Fruit fly (Drosophila melanogaster): Measurements from ENCODE around the gene Akap200.

Akap200 gene

dm6 chr2L:8471667-8472066, 56.2 kb downstream of the Akap200 start (continued):
- TF ChIP-seq lov (optimal IDR thresholded peaks at IDR 0.05): no peak
- no peak for TF ChIP-seq lov (GFP tag; IDR thresholded peaks at IDR 0.05)
- TF ChIP-seq fu2 (GFP tag; optimal IDR thresholded peaks at IDR 0.05): no peak
- TF ChIP-seq Camta (GFP tag; optimal IDR thresholded peaks at IDR 0.05): no peak
- no peak for TF ChIP-seq Stat92E (GFP tag; optimal IDR thresholded peaks at IDR 0.05)
- no peak for TF ChIP-seq sna (GFP tag; IDR thresholded peaks at IDR 0.05; ENCODE audit: partially characterized antibody)
- TF ChIP-seq CG10979 (tag; optimal IDR thresholded peaks at IDR 0.05): peak; percentile 76
- TF ChIP-seq Gsc (GFP tag; IDR thresholded peaks at IDR 0.05): no peak
- no peak for TF ChIP-seq CG6765 (GFP tag; optimal IDR thresholded peaks at IDR 0.05)
- TF ChIP-seq nom (GFP tag; optimal IDR thresholded peaks at IDR 0.05): peak; percentile 14
- no peak for TF ChIP-seq CG33213 (GFP tag; optimal IDR thresholded peaks at IDR 0.05)
- no peak for TF ChIP-seq bowl (GFP tag; IDR thresholded peaks at IDR 0.05)
- no peak for TF ChIP-seq ro (GFP tag; IDR thresholded peaks at IDR 0.05)
- 0 out of 3 replicates have a peak, but pooled peaks have one; percentile 16 for TF ChIP-seq CG11695 (GFP tag; IDR thresholded peaks at IDR 0.05)
- no peak for TF ChIP-seq Dbx (GFP tag; IDR thresholded peaks at IDR 0.05)
- no peak for TF ChIP-seq stc (GFP tag; IDR thresholded peaks at IDR 0.05)
- no peak for TF ChIP-seq wek (GFP tag; optimal IDR thresholded peaks at IDR 0.05)
- TF ChIP-seq pb (GFP tag; optimal IDR thresholded peaks at IDR 0.05): no peak
- TF ChIP-seq CG14860 (GFP tag; IDR thresholded peaks at IDR 0.05; ENCODE audit: partially characterized antibody): no peak
- no peak for TF ChIP-seq pfk (GFP tag; optimal IDR thresholded peaks at IDR 0.05)
- no peak for TF ChIP-seq C15 (GFP tag; IDR thresholded peaks at IDR 0.05)
- no peak for TF ChIP-seq Aef1 (GFP tag; IDR thresholded peaks at IDR 0.05)
- TF ChIP-seq Jarid2 (GFP tag; optimal IDR thresholded peaks at IDR 0.05): no peak
- TF ChIP-seq gsb (GFP tag; IDR thresholded peaks at IDR 0.05): no peak
- TF ChIP-seq CG8281 (tag; optimal IDR thresholded peaks at IDR 0.05): no peak
- TF ChIP-seq bbx (GFP tag; IDR thresholded peaks at IDR 0.05; ENCODE audit: partially characterized antibody): no peak
- TF ChIP-seq tup (GFP tag; optimal IDR thresholded peaks at IDR 0.05): no peak
- no peak for TF ChIP-seq CG43689 (GFP tag; IDR thresholded peaks at IDR 0.05)
- TF ChIP-seq CG4854 (GFP tag; optimal IDR thresholded peaks at IDR 0.05): no peak
- TF ChIP-seq CoRest (tag; optimal IDR thresholded peaks at IDR 0.05): peak; percentile 32
- TF ChIP-seq Rx (GFP tag; IDR thresholded peaks at IDR 0.05): no peak
- TF ChIP-seq CG9797 (GFP tag; optimal IDR thresholded peaks at IDR 0.05): no peak
- TF ChIP-seq CG4282 (GFP tag; optimal IDR thresholded peaks at IDR 0.05): no peak
- TF ChIP-seq Nf-YC (tag; optimal IDR thresholded peaks at IDR 0.05): no peak
- no peak for TF ChIP-seq oc (tag; optimal IDR thresholded peaks at IDR 0.05)
- TF ChIP-seq nmo (GFP tag; optimal IDR thresholded peaks at IDR 0.05): peak; percentile 74
- TF ChIP-seq CG2202 (tag; optimal IDR thresholded peaks at IDR 0.05): peak; percentile 4
- TF ChIP-seq Nf-YA (GFP tag; IDR thresholded peaks at IDR 0.05): no peak
- TF ChIP-seq CG11723 (GFP tag; optimal IDR thresholded peaks at IDR 0.05): no peak
- no peak for TF ChIP-seq CG14014 (GFP tag; IDR thresholded peaks at IDR 0.05)
- TF ChIP-seq lilli (GFP tag; optimal IDR thresholded peaks at IDR 0.05): no peak
- TF ChIP-seq MBD-R2 (GFP tag; IDR thresholded peaks at IDR 0.05): no peak
- no peak for TF ChIP-seq Dip2 (GFP tag; IDR thresholded peaks at IDR 0.05)
- TF ChIP-seq sug (tag; optimal IDR thresholded peaks at IDR 0.05): no peak
- TF ChIP-seq cg (GFP tag; optimal IDR thresholded peaks at IDR 0.05): no peak
- no peak for TF ChIP-seq stwl (tag; optimal IDR thresholded peaks at IDR 0.05)
- no peak for TF ChIP-seq CG6272 (GFP tag; IDR thresholded peaks at IDR 0.05)
- no peak for TF ChIP-seq pnt (GFP tag; optimal IDR thresholded peaks at IDR 0.05)
- TF ChIP-seq CG1832 (GFP tag; optimal IDR thresholded peaks at IDR 0.05): no peak
- TF ChIP-seq Hr78 (GFP tag; optimal IDR thresholded peaks at IDR 0.05): no peak
- TF ChIP-seq CG13894 (tag; optimal IDR thresholded peaks at IDR 0.05): no peak
- no peak for TF ChIP-seq so (GFP tag; IDR thresholded peaks at IDR 0.05)

All from whole organism, embryonic.